Worm (Caenorhabditis elegans): Measurements from ENCODE around the gene frpr-1.

frpr-1 gene

DNA sequence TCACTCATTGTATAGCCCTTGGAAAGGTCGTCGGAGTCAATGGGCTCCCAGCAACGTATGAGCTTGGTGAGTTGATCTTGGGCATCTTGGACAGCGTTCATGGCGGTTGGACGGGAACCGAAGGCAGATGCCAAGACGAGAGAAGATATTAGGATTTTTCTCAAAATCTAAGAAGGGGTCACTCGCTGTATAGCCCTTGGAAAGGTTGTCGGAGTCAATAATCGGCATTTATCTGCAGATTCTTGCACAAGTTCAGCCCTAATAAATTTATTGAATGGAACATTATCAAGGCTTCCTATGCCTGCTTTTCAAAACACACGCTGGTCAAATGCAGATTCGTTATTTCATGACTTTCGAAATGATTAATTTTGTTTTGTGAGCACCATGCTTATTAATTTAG lies 8.3 kb upstream of the frpr-1 start, which contains the start of gene C02B8.7:
Gene C02B8.7 (minus strand): TSS at position 101 of the 400 bp plus-strand sequence.
- TF ChIP-seq nhr-129 (tag; optimal IDR thresholded peaks at IDR 0.05) (no peak), peb-1 (tag; optimal IDR thresholded peaks at IDR 0.05) (no peak), nhr-10 (tag; optimal IDR thresholded peaks at IDR 0.05) (no peak), C34F6.9 (tag; optimal IDR thresholded peaks at IDR 0.05) (no peak), elt-1 (tag; optimal IDR thresholded peaks at IDR 0.05) (no peak), Y55F3AM.14 (GFP tag; optimal IDR thresholded peaks at IDR 0.05) (no peak), ceh-82 (tag; optimal IDR thresholded peaks at IDR 0.05) (no peak), nhr-12 (tag; optimal IDR thresholded peaks at IDR 0.05) (no peak)

DNA sequence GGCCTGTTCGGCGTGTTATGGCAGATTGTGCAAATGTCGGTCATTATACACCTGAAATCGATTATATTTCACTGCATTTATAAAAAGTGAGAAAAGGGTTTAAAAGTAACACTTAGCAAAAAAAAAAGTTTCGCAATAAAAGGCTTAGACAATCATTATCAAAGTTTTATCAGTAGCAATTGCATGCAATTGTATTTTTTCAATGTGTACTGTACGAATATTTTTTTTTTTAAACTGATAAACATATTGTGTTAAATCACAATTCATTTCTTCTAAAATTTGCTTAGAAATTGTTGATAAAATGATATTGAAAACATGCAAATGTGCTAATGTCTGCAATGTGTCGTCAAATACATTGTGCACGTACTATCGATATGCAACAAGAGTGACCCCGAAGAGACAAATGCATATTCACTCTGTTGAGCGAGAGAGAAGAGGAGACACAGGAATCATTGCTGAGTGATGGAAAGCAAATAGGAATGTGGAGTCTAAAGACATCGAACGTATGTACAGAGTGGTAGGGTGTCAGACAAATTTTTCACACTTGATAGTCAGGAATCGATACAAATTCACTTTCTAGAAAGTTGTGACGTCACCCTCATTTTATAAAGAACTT lies 6.9 kb upstream of the frpr-1 start, which contains the start of gene C02B8.6:
Gene C02B8.6 (minus strand): TSS at position 51 of the 616 bp plus-strand sequence.
- TF ChIP-seq unc-55 (GFP tag; optimal IDR thresholded peaks at IDR 0.05) (peak; percentile 70), fos-1 (tag; optimal IDR thresholded peaks at IDR 0.05) (peak; percentile 86), crh-2 (tag; optimal IDR thresholded peaks at IDR 0.05) (peak; percentile 51), nhr-129 (tag; optimal IDR thresholded peaks at IDR 0.05) (peak; percentile 82), elt-3 (tag; optimal IDR thresholded peaks at IDR 0.05) (no peak), mbf-1 (tag; optimal IDR thresholded peaks at IDR 0.05) (no peak), lsy-2 (tag; optimal IDR thresholded peaks at IDR 0.05) (no peak), mab-5 (tag; optimal IDR thresholded peaks at IDR 0.05) (no peak), lin-13 (GFP tag; optimal IDR thresholded peaks at IDR 0.05) (peak; percentile 44), lin-11 (tag; optimal IDR thresholded peaks at IDR 0.05) (no peak), C34F6.9 (tag; optimal IDR thresholded peaks at IDR 0.05) (peak; percentile 59), alr-1 (tag; optimal IDR thresholded peaks at IDR 0.05) (no peak), unc-39 (tag; optimal IDR thresholded peaks at IDR 0.05) (no peak), F13H6.1 (tag; optimal IDR thresholded peaks at IDR 0.05) (peak; percentile 39)

DNA sequence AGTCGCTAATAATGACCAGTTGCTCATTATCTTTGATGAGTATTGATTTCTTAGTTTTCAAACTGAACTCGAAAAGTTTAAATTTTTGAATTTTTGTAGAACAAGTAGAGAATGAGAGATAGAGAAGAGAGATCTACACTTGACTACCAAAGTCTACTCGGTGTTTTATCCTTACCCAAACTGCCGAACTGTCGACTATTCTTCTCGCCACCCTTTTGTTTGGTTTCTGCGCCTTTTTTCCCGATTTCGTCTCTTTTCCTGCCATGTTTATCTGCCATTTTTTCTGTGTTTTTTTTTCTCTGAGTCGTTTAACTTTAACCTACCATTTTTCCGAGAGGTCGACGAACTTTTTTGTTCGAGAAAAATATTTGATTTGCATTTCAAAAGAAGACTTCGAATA lies 6.2 kb downstream of the frpr-1 start, which contains the start of gene C02B8.12:
Gene C02B8.12 (minus strand): TSS at position 175 of the 400 bp plus-strand sequence.
- TF ChIP-seq ceh-16 (tag; optimal IDR thresholded peaks at IDR 0.05) (no peak), lin-39 (tag; optimal IDR thresholded peaks at IDR 0.05) (no peak), nhr-12 (tag; optimal IDR thresholded peaks at IDR 0.05) (no peak), ceh-82 (tag; optimal IDR thresholded peaks at IDR 0.05) (no peak), ztf-11 (tag; optimal IDR thresholded peaks at IDR 0.05) (no peak), ztf-4 (tag; optimal IDR thresholded peaks at IDR 0.05) (no peak), nhr-23 (tag; optimal IDR thresholded peaks at IDR 0.05) (no peak), elt-3 (tag; optimal IDR thresholded peaks at IDR 0.05) (no peak)

DNA sequence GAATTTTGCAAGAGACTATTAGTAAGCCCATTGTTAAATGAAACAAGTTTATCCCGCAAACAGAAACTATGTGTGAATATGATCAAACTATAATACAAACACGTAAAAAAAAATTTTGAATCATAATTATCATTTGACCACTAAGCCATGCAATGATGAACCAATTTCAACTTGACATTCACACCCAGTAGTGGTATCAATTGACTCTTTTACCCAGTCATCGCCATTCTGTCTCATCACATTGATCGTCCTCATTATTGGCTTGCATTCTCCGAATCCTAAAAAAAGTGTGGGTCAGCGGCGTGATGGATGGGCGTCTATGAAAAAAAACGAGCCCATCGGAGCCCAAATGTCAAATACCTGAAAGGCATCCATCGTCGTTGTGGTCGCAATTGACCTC lies 9.2 kb downstream of the frpr-1 start:
- TF ChIP-seq mab-5 (tag; optimal IDR thresholded peaks at IDR 0.05) (no peak), zag-1 (tag; optimal IDR thresholded peaks at IDR 0.05) (no peak), nhr-21 (tag; optimal IDR thresholded peaks at IDR 0.05) (no peak), aly-2 (tag; optimal IDR thresholded peaks at IDR 0.05) (no peak), fos-1 (tag; optimal IDR thresholded peaks at IDR 0.05) (no peak), blmp-1 (tag; optimal IDR thresholded peaks at IDR 0.05; ENCODE audit: insufficient read depth) (no peak), C34F6.9 (tag; optimal IDR thresholded peaks at IDR 0.05) (no peak), sem-4 (tag; optimal IDR thresholded peaks at IDR 0.05) (no peak), mdl-1 (tag; optimal IDR thresholded peaks at IDR 0.05) (no peak), nhr-129 (tag; optimal IDR thresholded peaks at IDR 0.05) (no peak), skn-1 (tag; optimal IDR thresholded peaks at IDR 0.05) (no peak), elt-1 (tag; optimal IDR thresholded peaks at IDR 0.05) (no peak), nhr-10 (tag; optimal IDR thresholded peaks at IDR 0.05) (no peak), nhr-23 (tag; optimal IDR thresholded peaks at IDR 0.05) (no peak), ztf-1 (GFP tag; conservative IDR thresholded peaks at IDR 0.05) (no peak), F13H6.1 (tag; optimal IDR thresholded peaks at IDR 0.05) (no peak), lsy-2 (tag; optimal IDR thresholded peaks at IDR 0.05) (no peak), crh-2 (tag; optimal IDR thresholded peaks at IDR 0.05) (no peak)

DNA sequence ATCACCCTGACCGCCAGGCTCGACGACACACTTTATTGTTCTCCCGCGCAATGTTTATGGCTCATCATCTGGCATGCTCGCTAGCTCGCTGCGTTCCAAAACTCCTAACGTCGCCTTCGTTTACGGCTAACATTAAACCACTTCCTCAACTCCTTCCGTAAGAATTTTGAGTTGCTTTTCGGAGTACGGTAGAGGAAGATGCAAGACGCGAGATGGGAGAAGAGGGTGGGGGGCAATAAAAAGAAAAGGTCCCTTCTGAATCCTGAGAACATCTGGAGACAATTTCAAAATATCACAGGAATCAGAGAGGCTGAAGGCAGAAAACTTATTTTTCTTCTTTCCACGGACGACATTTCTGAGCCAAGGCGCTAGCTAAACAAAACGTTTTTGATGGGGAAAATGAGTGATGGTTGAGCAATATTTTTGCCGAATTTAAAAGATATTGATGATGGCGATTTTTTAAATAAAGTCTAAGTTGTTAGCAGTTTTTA lies 11.6 kb downstream of the frpr-1 start:
- no peak for TF ChIP-seq nhr-77 (tag; optimal IDR thresholded peaks at IDR 0.05)
- TF ChIP-seq nhr-21 (tag; optimal IDR thresholded peaks at IDR 0.05) = no peak
- no peak for TF ChIP-seq nhr-129 (tag; optimal IDR thresholded peaks at IDR 0.05)
- TF ChIP-seq nhr-10 (tag; optimal IDR thresholded peaks at IDR 0.05) = no peak

Data from whole organism, L2 larva.